Fruit fly (Drosophila melanogaster) S2 (cell line): ENCODE data around the gene Ir7g.

ENCODE experiments used
- CG8478 ChIP-seq: fragments of >200 bp; optimal IDR thresholded peaks from 2 replicates; lab custom pipeline; 2018
- CTCF ChIP-seq, 2 experiments: fragments of >200 bp; optimal IDR thresholded peaks; 2 replicates each; lab custom pipeline; 2018

DNA sequence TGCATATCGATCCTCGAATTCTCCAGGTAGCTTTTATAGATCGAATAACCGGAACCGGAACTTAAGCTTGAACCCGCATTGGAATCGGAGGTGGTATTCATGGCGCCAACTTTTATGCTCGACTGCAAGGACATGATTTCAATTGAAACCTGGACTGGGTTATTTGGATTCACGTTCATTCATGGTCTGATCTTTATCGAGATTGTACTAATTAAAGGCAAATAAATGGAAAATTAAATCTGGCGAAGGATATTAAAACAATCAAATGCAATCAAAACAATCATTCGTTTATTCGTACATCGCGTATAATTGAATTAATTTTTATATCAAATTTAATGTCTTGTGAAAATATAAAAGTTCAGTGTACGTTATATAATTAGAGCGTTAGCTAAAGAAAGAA, 534 bp upstream of the Ir7g start, which contains the start of gene Ir7f:
- TF ChIP-seq CG8478 (lab: Kevin White, UChicago) (no peak), CTCF (optimal IDR thresholded peaks at IDR 0.05; lab: Kevin White, UChicago) (no peak)
